Fruit fly (Drosophila melanogaster) whole organism, embryonic: ENCODE results near the gene Rgl.

Experiments used
- Adf1 ChIP-seq: fragments of 200-800 bp; sonication (Bioruptor generic); IDR thresholded peaks from 2 replicates; pipeline ENCODE4 v1.3.6; 2022; ENCODE audit warnings: missing biosample characterization, missing genetic modification characterization
- CG10321 ChIP-seq: fragments of 200-800 bp; sonication (Bioruptor generic); IDR thresholded peaks from 2 replicates; pipeline ENCODE4 v1.3.6; 2022; ENCODE audit warnings: missing biosample characterization, missing genetic modification characterization
- CG11504 ChIP-seq: fragments of 200-800 bp; sonication (Bioruptor generic); optimal IDR thresholded peaks from 3 replicates; lab custom pipeline; 2019; ENCODE audit warnings: missing biosample characterization, mild to moderate bottlenecking, missing genetic modification characterization, moderate library complexity
- CG13123 ChIP-seq: fragments of 200-800 bp; sonication (Bioruptor generic); optimal IDR thresholded peaks from 2 replicates; lab custom pipeline; 2016; ENCODE audit warnings: missing biosample characterization, missing genetic modification characterization
- CG15479 ChIP-seq: fragments of 200-800 bp; sonication (Bioruptor generic); optimal IDR thresholded peaks from 3 replicates; lab custom pipeline; 2019; ENCODE audit warnings: missing biosample characterization, mild to moderate bottlenecking, missing genetic modification characterization, moderate library complexity
- CG1602 ChIP-seq: fragments of 200-800 bp; sonication (Bioruptor generic); optimal IDR thresholded peaks from 3 replicates; lab custom pipeline; 2016; ENCODE audit warnings: missing biosample characterization, missing genetic modification characterization
- CG17186 ChIP-seq: fragments of 200-800 bp; sonication (Bioruptor generic); optimal IDR thresholded peaks from 3 replicates; lab custom pipeline; 2017; ENCODE audit warnings: missing biosample characterization, missing genetic modification reagents, missing genetic modification characterization
- CG17328 ChIP-seq: fragments of 200-800 bp; sonication (Bioruptor generic); IDR thresholded peaks from 2 replicates; pipeline ENCODE4 v1.3.6; 2022; ENCODE audit warnings: missing biosample characterization, missing genetic modification characterization
- CG18476 ChIP-seq: fragments of 200-800 bp; sonication (Bioruptor generic); optimal IDR thresholded peaks from 2 replicates; lab custom pipeline; 2016; ENCODE audit warnings: missing biosample characterization, mild to moderate bottlenecking, missing genetic modification characterization
- CG2199 ChIP-seq: fragments of 200-800 bp; sonication (Bioruptor generic); IDR thresholded peaks from 3 replicates; pipeline ENCODE4 v1.3.6; 2022; ENCODE audit warnings: missing biosample characterization, missing genetic modification characterization
- CG3065 ChIP-seq: fragments of 200-800 bp; sonication (Bioruptor generic); optimal IDR thresholded peaks from 2 replicates; lab custom pipeline; 2016; ENCODE audit warnings: missing biosample characterization, missing genetic modification characterization
- CG32532 ChIP-seq: fragments of 200-800 bp; sonication (Bioruptor generic); IDR thresholded peaks from 2 replicates; pipeline ENCODE4 v1.3.6; 2022; ENCODE audit warnings: missing biosample characterization, missing genetic modification characterization
- CG3838 ChIP-seq: fragments of 200-800 bp; sonication (Bioruptor generic); optimal IDR thresholded peaks from 3 replicates; lab custom pipeline; 2016; ENCODE audit warnings: missing biosample characterization, missing genetic modification characterization
- CG3995 ChIP-seq: fragments of 200-800 bp; sonication (Bioruptor generic); optimal IDR thresholded peaks from 3 replicates; lab custom pipeline; 2016; ENCODE audit warnings: missing biosample characterization, missing genetic modification characterization
- CG42726 ChIP-seq: fragments of 200-800 bp; sonication (Bioruptor generic); IDR thresholded peaks from 2 replicates; pipeline ENCODE4 v1.3.6; 2022; ENCODE audit warnings: missing biosample characterization, missing genetic modification characterization; ENCODE audit not compliant: partially characterized antibody
- CG4282 ChIP-seq: fragments of 200-800 bp; sonication (Bioruptor generic); optimal IDR thresholded peaks from 2 replicates; lab custom pipeline; 2016; ENCODE audit warnings: missing biosample characterization, missing genetic modification characterization
- CG4820 ChIP-seq: fragments of 200-800 bp; sonication (Bioruptor generic); optimal IDR thresholded peaks from 3 replicates; lab custom pipeline; 2016; ENCODE audit warnings: missing biosample characterization, missing genetic modification characterization
- CG5245 ChIP-seq: fragments of 200-800 bp; sonication (Bioruptor generic); optimal IDR thresholded peaks from 3 replicates; lab custom pipeline; 2016; ENCODE audit warnings: missing biosample characterization, missing genetic modification characterization
- CG7372 ChIP-seq: fragments of 200-800 bp; sonication (Bioruptor generic); IDR thresholded peaks from 2 replicates; pipeline ENCODE4 v1.3.6; 2022; ENCODE audit warnings: missing biosample characterization, missing genetic modification characterization
- CG9215 ChIP-seq: fragments of 200-800 bp; sonication (Bioruptor generic); IDR thresholded peaks from 2 replicates; pipeline ENCODE4 v1.3.6; 2022; ENCODE audit warnings: missing biosample characterization, missing genetic modification characterization
- CG9932 ChIP-seq: fragments of 200-800 bp; sonication (Bioruptor generic); IDR thresholded peaks from 2 replicates; pipeline ENCODE4 v1.3.6; 2022; ENCODE audit warnings: missing biosample characterization, missing genetic modification characterization
- Doc2 ChIP-seq: fragments of 200-800 bp; sonication (Bioruptor generic); IDR thresholded peaks from 2 replicates; pipeline ENCODE4 v1.3.6; 2022; ENCODE audit warnings: missing biosample characterization, missing genetic modification characterization
- Dref ChIP-seq: fragments of 200-800 bp; sonication (Bioruptor generic); IDR thresholded peaks from 2 replicates; pipeline ENCODE4 v1.3.6; 2022; ENCODE audit warnings: missing biosample characterization, missing genetic modification characterization
- E2f2 ChIP-seq: fragments of 200-800 bp; sonication (Bioruptor generic); IDR thresholded peaks from 2 replicates; pipeline ENCODE4 v1.3.6; 2022; ENCODE audit warnings: missing biosample characterization, missing genetic modification characterization
- Fer2 ChIP-seq: fragments of 200-800 bp; sonication (Bioruptor generic); optimal IDR thresholded peaks from 2 replicates; lab custom pipeline; 2018; ENCODE audit warnings: missing biosample characterization, mild to moderate bottlenecking, missing genetic modification characterization, moderate library complexity
- HLH54F ChIP-seq: fragments of 200-800 bp; sonication (Bioruptor generic); optimal IDR thresholded peaks from 3 replicates; lab custom pipeline; 2016; ENCODE audit warnings: missing biosample characterization, missing genetic modification characterization
- HmgD ChIP-seq: fragments of 200-800 bp; sonication (Bioruptor generic); optimal IDR thresholded peaks from 3 replicates; lab custom pipeline; 2016; ENCODE audit warnings: missing biosample characterization, missing genetic modification characterization
- Jarid2 ChIP-seq: fragments of 200-800 bp; sonication (Bioruptor generic); optimal IDR thresholded peaks from 3 replicates; lab custom pipeline; 2017; ENCODE audit warnings: mild to moderate bottlenecking, missing biosample characterization, missing genetic modification reagents, missing genetic modification characterization
- MESR4 ChIP-seq: fragments of 200-800 bp; sonication (Bioruptor generic); optimal IDR thresholded peaks from 2 replicates; lab custom pipeline; 2018; ENCODE audit warnings: missing biosample characterization, mild to moderate bottlenecking, missing genetic modification characterization, moderate library complexity
- Mes4 ChIP-seq: fragments of 200-800 bp; sonication (Bioruptor generic); optimal IDR thresholded peaks from 2 replicates; lab custom pipeline; 2016; ENCODE audit warnings: missing biosample characterization, missing genetic modification characterization
- NC2β ChIP-seq: fragments of 200-800 bp; sonication (Bioruptor generic); optimal IDR thresholded peaks from 2 replicates; lab custom pipeline; 2016; ENCODE audit warnings: missing biosample characterization, missing genetic modification characterization
- Nf-YA ChIP-seq: fragments of 200-800 bp; sonication (Bioruptor generic); IDR thresholded peaks from 2 replicates; pipeline ENCODE4 v1.3.6; 2022; ENCODE audit warnings: missing biosample characterization, missing genetic modification characterization
- Ravus ChIP-seq: fragments of 200-800 bp; sonication (Bioruptor generic); IDR thresholded peaks from 2 replicates; pipeline ENCODE4 v1.3.6; 2022; ENCODE audit warnings: missing biosample characterization, missing genetic modification characterization
- TFAM ChIP-seq: fragments of 200-800 bp; sonication (Bioruptor generic); optimal IDR thresholded peaks from 2 replicates; lab custom pipeline; 2017; ENCODE audit warnings: missing biosample characterization, missing genetic modification characterization, inconsistent platforms
- Usf ChIP-seq: fragments of 200-800 bp; sonication (Bioruptor generic); optimal IDR thresholded peaks from 2 replicates; lab custom pipeline; 2017; ENCODE audit warnings: missing genotype, missing biosample characterization, missing genetic modification characterization
- ab ChIP-seq: fragments of 200-800 bp; sonication (Bioruptor generic); optimal IDR thresholded peaks from 2 replicates; lab custom pipeline; 2016; ENCODE audit warnings: missing biosample characterization, missing genetic modification characterization
- ems ChIP-seq: fragments of 200-800 bp; sonication (Bioruptor generic); optimal IDR thresholded peaks from 3 replicates; lab custom pipeline; 2016; ENCODE audit warnings: missing biosample characterization, missing genetic modification characterization
- fd102C ChIP-seq: fragments of 200-800 bp; sonication (Bioruptor generic); optimal IDR thresholded peaks from 2 replicates; lab custom pipeline; 2018; ENCODE audit warnings: missing biosample characterization, mild to moderate bottlenecking, missing genetic modification characterization, moderate library complexity
- grau ChIP-seq: fragments of 200-800 bp; optimal IDR thresholded peaks from 3 replicates; lab custom pipeline; 2019; ENCODE audit warnings: missing biosample characterization, mild to moderate bottlenecking, missing genetic modification characterization, moderate library complexity
- gt ChIP-seq: fragments of 200-800 bp; sonication (Bioruptor generic); IDR thresholded peaks from 2 replicates; pipeline ENCODE4 v1.3.6; 2022; ENCODE audit warnings: missing biosample characterization, missing genetic modification characterization
- h ChIP-seq: fragments of >200 bp; optimal IDR thresholded peaks from 2 replicates; lab custom pipeline; 2017
- maf-S ChIP-seq: fragments of 200-800 bp; sonication (Bioruptor generic); optimal IDR thresholded peaks from 2 replicates; lab custom pipeline; 2016; ENCODE audit warnings: missing biosample characterization, missing genetic modification characterization
- nerfin-2 ChIP-seq: fragments of 200-800 bp; sonication (Bioruptor generic); IDR thresholded peaks from 2 replicates; pipeline ENCODE4 v1.3.6; 2022; ENCODE audit warnings: missing biosample characterization, missing genetic modification characterization; ENCODE audit not compliant: partially characterized antibody
- org-1 ChIP-seq: fragments of 200-800 bp; sonication (Bioruptor generic); optimal IDR thresholded peaks from 2 replicates; lab custom pipeline; 2017; ENCODE audit warnings: missing biosample characterization, missing genetic modification characterization
- prd ChIP-seq, 3 experiments: fragments of >200 bp in 2 of 3; fragments of 200-800 bp in 1 of 3; sonication (Bioruptor generic) in 1 of 3; optimal IDR thresholded peaks in 2 of 3; IDR thresholded peaks in 1 of 3; 2 replicates in 2 of 3; 3 replicates in 1 of 3; pipeline versions ENCODE4 v1.3.6 to Lab custom; 2017 to 2022; ENCODE audit warnings: missing biosample characterization in 1 of 3, missing genetic modification characterization in 1 of 3
- slou ChIP-seq: fragments of 200-800 bp; sonication (Bioruptor generic); optimal IDR thresholded peaks from 3 replicates; lab custom pipeline; 2016; ENCODE audit warnings: missing biosample characterization, missing genetic modification characterization
- sqz ChIP-seq: fragments of 200-800 bp; sonication (Bioruptor generic); optimal IDR thresholded peaks from 3 replicates; lab custom pipeline; 2018; ENCODE audit warnings: missing biosample characterization, mild to moderate bottlenecking, missing genetic modification characterization
- sr ChIP-seq: fragments of 200-800 bp; sonication (Bioruptor generic); IDR thresholded peaks from 3 replicates; pipeline ENCODE4 v1.3.6; 2022; ENCODE audit warnings: missing biosample characterization, missing genetic modification characterization
- sug ChIP-seq: fragments of 200-800 bp; optimal IDR thresholded peaks from 2 replicates; lab custom pipeline; 2019; ENCODE audit warnings: missing biosample characterization, mild to moderate bottlenecking, missing genetic modification characterization, moderate library complexity
- tx ChIP-seq: fragments of 200-800 bp; sonication (Bioruptor generic); optimal IDR thresholded peaks from 2 replicates; lab custom pipeline; 2016; ENCODE audit warnings: missing biosample characterization, missing genetic modification characterization
- vfl ChIP-seq: fragments of 200-800 bp; sonication (Bioruptor generic); optimal IDR thresholded peaks from 2 replicates; lab custom pipeline; 2016; ENCODE audit warnings: missing biosample characterization, missing genetic modification characterization
- zfh2 ChIP-seq: fragments of 200-800 bp; sonication (Bioruptor generic); optimal IDR thresholded peaks from 2 replicates; lab custom pipeline; 2016; ENCODE audit warnings: missing biosample characterization, missing genetic modification characterization

Gene Rgl

DNA sequence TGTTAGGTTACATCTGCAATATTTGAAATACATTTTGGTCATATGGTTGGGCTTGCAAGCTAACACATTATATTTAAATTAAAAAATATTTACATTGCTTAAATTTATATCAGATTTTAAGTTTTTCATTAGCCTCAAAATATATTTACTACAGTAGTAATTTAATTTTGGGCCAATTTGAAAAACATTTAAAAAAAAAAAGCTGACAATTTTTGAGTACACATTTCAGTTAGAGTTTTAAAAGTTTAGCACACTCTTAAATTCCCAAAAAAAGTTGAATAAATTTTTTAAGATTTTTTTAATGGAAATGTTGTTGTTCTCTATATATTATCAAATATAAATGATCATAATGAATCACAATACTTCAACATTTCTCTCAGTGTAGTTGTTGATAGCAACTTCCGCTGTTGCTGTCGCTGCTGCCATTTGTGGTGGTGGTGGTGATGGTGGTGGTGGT lies 32.1 kb upstream of the Rgl start (continued):
- TF ChIP-seq CG15479 (GFP tag; lab: Kevin White, UChicago) (no peak), CG2199 (GFP tag; lab: Robert Waterston, UW) (no peak), fd102C (GFP tag; lab: Kevin White, UChicago) (no peak), CG42726 (no peak), CG1602 (GFP tag; lab: Kevin White, UChicago) (peak; percentile 68), ab (GFP tag; lab: Kevin White, UChicago) (no peak), NC2β (peak; percentile 10), zfh2 (GFP tag; lab: Kevin White, UChicago) (no peak), Nf-YA (GFP tag; lab: Robert Waterston, UW) (no peak), h (lab: Kevin White, UChicago) (no peak), CG17186 (GFP tag; lab: Kevin White, UChicago) (no peak), ems (GFP tag; lab: Kevin White, UChicago) (no peak), CG7372 (no peak), HLH54F (no peak), Ravus (GFP tag; lab: Robert Waterston, UW) (no peak), slou (GFP tag; lab: Kevin White, UChicago) (peak; percentile 3), CG32532 (GFP tag; lab: Robert Waterston, UW) (no peak; the same call in 1 of the 2 replicates), CG9932 (no peak), MESR4 (GFP tag; lab: Kevin White, UChicago) (no peak), prd (optimal IDR thresholded peaks at IDR 0.05; lab: Kevin White, UChicago) (no peak), prd (GFP tag; IDR thresholded peaks at IDR 0.05; lab: Robert Waterston, UW) (peak; percentile 51; the same call in 1 of the 3 replicates), CG3838 (GFP tag; lab: Kevin White, UChicago) (no peak), sr (GFP tag; lab: Robert Waterston, UW) (no peak), TFAM (GFP tag; lab: Kevin White, UChicago) (peak; percentile 45), Dref (GFP tag; lab: Robert Waterston, UW) (no peak), tx (GFP tag; lab: Kevin White, UChicago) (no peak), org-1 (GFP tag; lab: Kevin White, UChicago) (peak; percentile 71), CG17328 (GFP tag; lab: Robert Waterston, UW) (peak; percentile 43; the same call in 1 of the 2 replicates), Jarid2 (GFP tag; lab: Kevin White, UChicago) (peak; percentile 53), gt (GFP tag; lab: Robert Waterston, UW) (no peak), maf-S (no peak), CG18476 (GFP tag; lab: Kevin White, UChicago) (peak; percentile 41), CG3995 (GFP tag; lab: Kevin White, UChicago) (no peak), grau (peak; percentile 66), CG10321 (GFP tag; lab: Robert Waterston, UW) (no peak), CG13123 (GFP tag; lab: Kevin White, UChicago) (no peak), Adf1 (GFP tag; lab: Robert Waterston, UW) (no peak), E2f2 (peak; percentile 37; the same call in 1 of the 2 replicates), CG4820 (GFP tag; lab: Kevin White, UChicago) (peak; percentile 77), nerfin-2 (GFP tag; lab: Robert Waterston, UW) (no peak), Mes4 (GFP tag; lab: Kevin White, UChicago) (no peak), sug (tag; lab: Kevin White, UChicago) (no peak), CG5245 (GFP tag; lab: Kevin White, UChicago) (peak; percentile 51), CG4282 (GFP tag; lab: Kevin White, UChicago) (no peak), vfl (GFP tag; lab: Kevin White, UChicago) (no peak), Doc2 (no peak), CG9215 (GFP tag; lab: Robert Waterston, UW) (no peak), sqz (GFP tag; lab: Kevin White, UChicago) (peak; percentile 48), CG3065 (GFP tag; lab: Kevin White, UChicago) (peak; percentile 53), CG11504 (tag; lab: Kevin White, UChicago) (peak; percentile 89), Fer2 (tag; lab: Kevin White, UChicago) (no peak), Usf (GFP tag; lab: Kevin White, UChicago) (peak; percentile 40), HmgD (no peak)
